Worm (Caenorhabditis elegans) whole organism, early embryonic: ENCODE results near the gene Y57G11C.1131.
"Not testable (repeated sequence)": the region's sequence is repeated elsewhere in the genome, so short reads cannot be mapped to it uniquely, and the experiment has no call there.

Experiments
- B0310.2 ChIP-seq: sonication (generic microtip); optimal IDR thresholded peaks from 2 replicates; lab custom pipeline; 2016; ENCODE audit warnings: mild to moderate bottlenecking, missing genetic modification characterization, missing compliant biosample characterization
- F13C5.2 ChIP-seq: sonication (generic microtip); optimal IDR thresholded peaks from 2 replicates; lab custom pipeline; 2017; ENCODE audit warnings: mild to moderate bottlenecking, missing genetic modification characterization, inconsistent platforms, missing compliant biosample characterization
- aly-1 ChIP-seq: sonication (generic microtip); optimal IDR thresholded peaks from 2 replicates; lab custom pipeline; 2016; ENCODE audit warnings: missing genetic modification characterization, missing compliant biosample characterization
- ama-1 ChIP-seq: fragments of 150-350 bp; optimal IDR thresholded peaks from 2 replicates; lab custom pipeline; 2014
- ceh-13 ChIP-seq: fragments of 200-800 bp; sonication (Bioruptor generic); optimal IDR thresholded peaks from 2 replicates; lab custom pipeline; 2018; ENCODE audit warnings: mild to moderate bottlenecking, missing genetic modification characterization, missing compliant biosample characterization
- ceh-36 ChIP-seq: sonication (generic microtip); optimal IDR thresholded peaks from 2 replicates; lab custom pipeline; 2016; ENCODE audit warnings: missing genetic modification characterization, inconsistent platforms, missing compliant biosample characterization
- ets-7 ChIP-seq: sonication (generic microtip); optimal IDR thresholded peaks from 2 replicates; lab custom pipeline; 2016; ENCODE audit warnings: missing genotype, missing genetic modification characterization, missing compliant biosample characterization
- flt-1 ChIP-seq: fragments of 200-800 bp; sonication (Bioruptor generic); IDR thresholded peaks from 2 replicates; pipeline ENCODE4 v1.3.6; 2022; ENCODE audit warnings: missing genetic modification characterization, missing compliant biosample characterization
- hmbx-1 ChIP-seq: sonication (generic microtip); optimal IDR thresholded peaks from 2 replicates; lab custom pipeline; 2016; ENCODE audit warnings: mild to moderate bottlenecking, missing genetic modification characterization, missing compliant biosample characterization
- hmg-4 ChIP-seq: fragments of 200-800 bp; sonication (Bioruptor generic); optimal IDR thresholded peaks from 2 replicates; lab custom pipeline; 2018; ENCODE audit warnings: mild to moderate bottlenecking, missing genetic modification characterization, missing compliant biosample characterization
- hnd-1 ChIP-seq: sonication (generic microtip); optimal IDR thresholded peaks from 2 replicates; lab custom pipeline; 2016; ENCODE audit warnings: missing genetic modification characterization, missing compliant biosample characterization
- pes-1 ChIP-seq: fragments of 200-800 bp; sonication (Bioruptor generic); IDR thresholded peaks from 2 replicates; pipeline ENCODE4 v1.3.6; 2022; ENCODE audit warnings: missing genetic modification reagents, missing genetic modification characterization, missing compliant biosample characterization
- scrt-1 ChIP-seq: fragments of 200-800 bp; sonication (Bioruptor generic); IDR thresholded peaks from 2 replicates; pipeline ENCODE4 v1.3.6; 2022; ENCODE audit warnings: missing genetic modification characterization, missing compliant biosample characterization
- sea-1 ChIP-seq: fragments of 200-800 bp; sonication (Bioruptor generic); conservative IDR thresholded peaks from 2 replicates; pipeline ENCODE4 v1.3.6; 2022; ENCODE audit warnings: missing genetic modification characterization, missing compliant biosample characterization
- tbx-11 ChIP-seq: fragments of 200-800 bp; sonication (Bioruptor generic); IDR thresholded peaks from 2 replicates; pipeline ENCODE4 v1.3.6; 2022; ENCODE audit warnings: missing genetic modification characterization, missing compliant biosample characterization
- tbx-37 ChIP-seq: fragments of 200-800 bp; sonication (Bioruptor generic); conservative IDR thresholded peaks from 2 replicates; pipeline ENCODE4 v1.3.6; 2022; ENCODE audit warnings: missing genetic modification reagents, missing genetic modification characterization, missing compliant biosample characterization
- tra-4 ChIP-seq: sonication (generic microtip); optimal IDR thresholded peaks from 2 replicates; lab custom pipeline; 2017; ENCODE audit warnings: missing genetic modification characterization, missing compliant biosample characterization

Y57G11C.1131 gene

ce11 chrIV:14903188-14903587 lies 29.6 kb upstream of the Y57G11C.1131 start:
- TF ChIP-seq hnd-1 (tag; lab: Kevin White, UChicago) (no peak), ets-7 (tag; lab: Kevin White, UChicago) (no peak), sea-1 (GFP tag; lab: Robert Waterston, UW) (no peak), tbx-11 (GFP tag; lab: Robert Waterston, UW) (no peak)

DNA sequence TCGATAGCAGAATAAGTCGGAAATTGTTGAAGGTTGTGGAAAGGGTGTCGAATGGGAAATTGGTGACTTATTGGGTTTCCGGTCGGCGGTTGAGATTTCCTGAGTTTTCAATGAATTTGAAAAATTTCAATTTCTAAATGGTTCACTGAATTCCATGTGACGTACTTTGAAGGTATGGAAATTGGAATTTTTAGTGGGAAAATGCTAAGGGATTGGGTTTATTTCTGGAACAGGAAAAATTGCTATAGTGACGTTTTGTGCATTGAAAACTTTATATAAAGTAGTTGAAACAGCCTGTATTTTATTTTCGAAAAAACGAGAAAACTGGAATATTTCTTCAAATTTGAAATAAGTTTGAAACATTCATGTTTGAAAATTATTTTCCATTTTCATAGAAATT lies 23.2 kb upstream of the Y57G11C.1131 start, which contains the start of gene pnc-2:
Gene pnc-2, minus strand, starts transcription at position 101 of the 400 bp plus-strand sequence.
- TF ChIP-seq ceh-36 (tag; lab: Kevin White, UChicago) (no peak), ceh-13 (GFP tag; lab: Kevin White, UChicago) (no peak), hnd-1 (tag; lab: Kevin White, UChicago) (no peak), flt-1 (GFP tag; lab: Robert Waterston, UW) (no peak), aly-1 (no peak), hmg-4 (GFP tag; lab: Kevin White, UChicago) (no peak), tra-4 (tag; lab: Kevin White, UChicago) (no peak), tbx-11 (GFP tag; lab: Robert Waterston, UW) (no peak), pes-1 (no peak), sea-1 (GFP tag; lab: Robert Waterston, UW) (no peak), B0310.2 (tag; lab: Kevin White, UChicago) (no peak), ama-1 (lab: Kevin White, UChicago) (no peak), F13C5.2 (no peak), hmbx-1 (tag; lab: Kevin White, UChicago) (no peak), ets-7 (tag; lab: Kevin White, UChicago) (no peak), tbx-37 (GFP tag; lab: Robert Waterston, UW) (no peak), scrt-1 (GFP tag; lab: Robert Waterston, UW) (no peak)

DNA sequence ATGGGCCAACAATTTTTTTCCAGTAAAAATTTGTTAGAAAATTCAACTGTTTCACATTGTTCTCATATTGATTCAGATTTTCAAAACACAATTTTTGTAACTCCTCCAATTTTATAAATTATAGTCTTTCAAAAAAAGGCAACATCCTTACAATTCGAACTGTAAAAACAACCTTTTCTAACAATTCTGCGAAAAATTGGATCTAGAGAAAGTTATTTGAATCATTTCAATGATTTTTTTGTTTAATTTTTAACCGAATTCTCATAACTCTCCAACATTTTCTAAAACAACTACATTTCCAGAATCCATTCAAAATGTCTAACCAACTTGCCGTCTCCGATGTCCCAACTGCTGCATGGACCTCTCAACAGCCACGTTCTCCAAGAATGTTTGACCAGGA lies 13.5 kb upstream of the Y57G11C.1131 start, which contains the start of gene ccch-5:
Gene ccch-5, plus strand, starts transcription at position 301 of the 400 bp plus-strand sequence.
- TF ChIP-seq ets-7 (tag; lab: Kevin White, UChicago) (no peak), ceh-36 (tag; lab: Kevin White, UChicago) (no peak)

ce11 chrIV:14929421-14929820 lies 3.4 kb upstream of the Y57G11C.1131 start, which contains the start of gene Y57G11C.28:
TSS of gene Y57G11C.28 (plus strand) at chrIV:14929721.
- TF ChIP-seq tbx-37 (GFP tag; lab: Robert Waterston, UW), result no peak
- no peak for TF ChIP-seq F13C5.2
- TF ChIP-seq sea-1 (GFP tag; lab: Robert Waterston, UW), result no peak
- no peak for TF ChIP-seq ets-7 (tag; lab: Kevin White, UChicago)
- TF ChIP-seq ceh-36 (tag; lab: Kevin White, UChicago), result no peak
- no peak for TF ChIP-seq hmbx-1 (tag; lab: Kevin White, UChicago)
- no peak for TF ChIP-seq pes-1
- TF ChIP-seq tra-4 (tag; lab: Kevin White, UChicago), result no peak
- TF ChIP-seq tbx-11 (GFP tag; lab: Robert Waterston, UW), result no peak
- TF ChIP-seq hnd-1 (tag; lab: Kevin White, UChicago), result no peak
- no peak for TF ChIP-seq ceh-13 (GFP tag; lab: Kevin White, UChicago)
- no peak for TF ChIP-seq hmg-4 (GFP tag; lab: Kevin White, UChicago)
- TF ChIP-seq B0310.2 (tag; lab: Kevin White, UChicago), result no peak
- no peak for TF ChIP-seq scrt-1 (GFP tag; lab: Robert Waterston, UW)
- no peak for TF ChIP-seq flt-1 (GFP tag; lab: Robert Waterston, UW)
- no peak for TF ChIP-seq aly-1
- no peak for TF ChIP-seq ama-1 (lab: Kevin White, UChicago)

- no peak for TF ChIP-seq aly-1
- no peak for TF ChIP-seq ama-1 (lab: Kevin White, UChicago)
- TF ChIP-seq hmg-4 (GFP tag; lab: Kevin White, UChicago), result no peak
- TF ChIP-seq flt-1 (GFP tag; lab: Robert Waterston, UW), result no peak
- no peak for TF ChIP-seq tra-4 (tag; lab: Kevin White, UChicago)
- TF ChIP-seq sea-1 (GFP tag; lab: Robert Waterston, UW), result no peak
- no peak for TF ChIP-seq ets-7 (tag; lab: Kevin White, UChicago)
- TF ChIP-seq tbx-37 (GFP tag; lab: Robert Waterston, UW), result no peak
- TF ChIP-seq ceh-36 (tag; lab: Kevin White, UChicago), result no peak
- TF ChIP-seq hmbx-1 (tag; lab: Kevin White, UChicago), result no peak
- no peak for TF ChIP-seq F13C5.2
- TF ChIP-seq hnd-1 (tag; lab: Kevin White, UChicago), result no peak
- no peak for TF ChIP-seq pes-1
- no peak for TF ChIP-seq tbx-11 (GFP tag; lab: Robert Waterston, UW)
- TF ChIP-seq B0310.2 (tag; lab: Kevin White, UChicago), result no peak
- TF ChIP-seq scrt-1 (GFP tag; lab: Robert Waterston, UW), result no peak
- TF ChIP-seq ceh-13 (GFP tag; lab: Kevin White, UChicago), result no peak
Observed at ce11 chrIV:14937017-14937416, 4.2 kb downstream of the Y57G11C.1131 start, which contains the start of gene Y57G11C.1144. TSS of gene Y57G11C.1144 (plus strand) at chrIV:14937317.

ce11 chrIV:14938596-14938995 lies 5.8 kb downstream of the Y57G11C.1131 start, which contains the start of gene Y57G11C.30:
TSS of gene Y57G11C.30 (plus strand) at chrIV:14938896.
- not testable (repeated sequence) for TF ChIP-seq F13C5.2; tra-4 (tag; lab: Kevin White, UChicago); flt-1 (GFP tag; lab: Robert Waterston, UW)

DNA sequence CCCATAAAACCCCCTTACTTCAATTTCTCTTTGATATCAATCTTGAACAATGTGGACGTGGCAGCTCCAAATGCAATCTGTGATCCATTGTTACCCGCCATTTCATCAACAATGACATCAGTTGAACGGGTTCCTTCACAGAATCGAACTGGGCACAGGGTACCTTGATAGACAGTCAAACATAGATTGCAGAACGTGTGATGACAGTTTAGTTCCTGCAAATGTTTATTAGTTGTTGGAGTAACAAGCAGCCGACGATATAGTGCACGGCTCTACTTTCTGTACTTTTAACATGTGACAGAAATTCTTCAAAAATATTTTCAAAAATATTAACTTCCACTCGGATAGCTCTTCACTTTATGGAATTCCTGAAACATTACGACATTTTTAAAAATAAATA lies 11.5 kb downstream of the Y57G11C.1131 start, which contains the start of gene Y57G11C.48:
Gene Y57G11C.48, minus strand, starts transcription at position 101 of the 400 bp plus-strand sequence.
- TF ChIP-seq hnd-1 (tag; lab: Kevin White, UChicago) (no peak), ceh-36 (tag; lab: Kevin White, UChicago) (no peak), ama-1 (lab: Kevin White, UChicago) (no peak)
